Worm (Caenorhabditis elegans) whole organism, mixed stage, embryonic: Measurements from ENCODE around the gene M01B2.8.

ENCODE experiments used
- flh-1 ChIP-seq: fragments of 200-800 bp; sonication (Bioruptor generic); optimal IDR thresholded peaks from 2 replicates; lab custom pipeline; 2018; ENCODE audit warnings: mild to moderate bottlenecking, missing genetic modification characterization, moderate library complexity, missing compliant biosample characterization
- ham-2 ChIP-seq: fragments of 200-800 bp; sonication (Bioruptor generic); optimal IDR thresholded peaks from 2 replicates; lab custom pipeline; 2018; ENCODE audit warnings: mild to moderate bottlenecking, missing genetic modification characterization, missing compliant biosample characterization
- lin-13 ChIP-seq: fragments of 150-350 bp; optimal IDR thresholded peaks from 2 replicates; lab custom pipeline; 2014; ENCODE audit warnings: missing biosample characterization, missing genetic modification characterization
- nhr-2 ChIP-seq: fragments of 150-350 bp; optimal IDR thresholded peaks from 2 replicates; lab custom pipeline; 2014; ENCODE audit warnings: missing biosample characterization, missing genetic modification characterization
- nhr-237 ChIP-seq: fragments of 150-350 bp; optimal IDR thresholded peaks from 2 replicates; lab custom pipeline; 2014; ENCODE audit warnings: missing biosample characterization, missing genetic modification characterization
- nhr-76 ChIP-seq: sonication (generic microtip); optimal IDR thresholded peaks from 2 replicates; lab custom pipeline; 2017; ENCODE audit warnings: missing biosample characterization, missing genetic modification characterization
- ztf-11 ChIP-seq: fragments of 150-350 bp; optimal IDR thresholded peaks from 2 replicates; lab custom pipeline; 2014; ENCODE audit warnings: missing biosample characterization, missing genetic modification characterization

- TF ChIP-seq nhr-237 (tag; lab: Kevin White, UChicago): no peak
- no peak for TF ChIP-seq flh-1 (GFP tag; lab: Kevin White, UChicago)
- no peak for TF ChIP-seq nhr-76 (tag; lab: Kevin White, UChicago)
- no peak for TF ChIP-seq nhr-2 (tag; lab: Kevin White, UChicago)
- TF ChIP-seq ztf-11 (tag; lab: Kevin White, UChicago): no peak
- TF ChIP-seq ham-2: no peak
- no peak for TF ChIP-seq lin-13 (tag; lab: Kevin White, UChicago)
Observed at ce11 chrV:15230243-15230642, 29.8 kb upstream of the M01B2.8 start, which contains the start of gene srw-15.
